Worm (Caenorhabditis elegans): ENCODE data around the gene clec-151.

DNA sequence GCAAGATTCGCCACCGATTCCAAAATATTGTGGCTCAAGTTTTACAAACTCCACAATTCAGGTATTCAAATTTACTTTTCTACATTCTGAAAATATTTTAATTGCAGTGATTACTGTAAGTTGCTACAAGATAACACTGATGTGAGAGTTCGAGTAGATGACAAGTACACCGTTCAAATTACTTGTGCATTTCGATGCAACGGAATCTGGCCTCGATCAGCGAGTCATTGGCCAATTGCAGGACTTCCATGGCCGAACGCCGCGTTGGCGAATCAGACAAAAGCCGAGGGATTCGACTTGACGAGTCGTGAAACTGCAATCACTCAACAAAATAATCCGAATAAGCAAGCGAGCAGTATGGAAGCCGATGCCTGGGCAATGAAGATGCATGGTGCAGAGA, 27.0 kb upstream of the clec-151 start:
- no peak for TF ChIP-seq pat-9 (tag; optimal IDR thresholded peaks at IDR 0.05)
- TF ChIP-seq rnt-1 (tag; optimal IDR thresholded peaks at IDR 0.05): no peak
